Worm (Caenorhabditis elegans) whole organism, L4 larva: Measurements from ENCODE around the gene C28C12.12.

ENCODE experiments used
- F26F4.8 ChIP-seq: fragments of 200-800 bp; sonication (Bioruptor generic); conservative IDR thresholded peaks from 2 replicates; pipeline ENCODE4 v1.3.6; 2022; ENCODE audit warnings: missing genetic modification characterization, missing compliant biosample characterization
- F37D6.2 ChIP-seq: sonication (generic microtip); optimal IDR thresholded peaks from 2 replicates; lab custom pipeline; 2016; ENCODE audit warnings: mild to moderate bottlenecking, missing genetic modification characterization, missing compliant biosample characterization
- F49E8.2 ChIP-seq: sonication (generic microtip); optimal IDR thresholded peaks from 2 replicates; lab custom pipeline; 2016; ENCODE audit warnings: missing compliant biosample characterization, mild to moderate bottlenecking, missing genetic modification characterization, borderline replicate concordance
- T26A8.4 ChIP-seq: fragments of 200-800 bp; sonication (Bioruptor generic); IDR thresholded peaks from 2 replicates; pipeline ENCODE4 v1.3.6; 2022; ENCODE audit warnings: missing genetic modification characterization, missing compliant biosample characterization
- Y105C5A.15 ChIP-seq: fragments of 200-800 bp; sonication (Bioruptor generic); IDR thresholded peaks from 2 replicates; pipeline ENCODE4 v1.3.6; 2022; ENCODE audit warnings: missing genetic modification characterization, missing compliant biosample characterization
- Y5F2A.4 ChIP-seq: fragments of 200-800 bp; sonication (Bioruptor generic); optimal IDR thresholded peaks from 2 replicates; lab custom pipeline; 2018; ENCODE audit warnings: mild to moderate bottlenecking, missing genetic modification characterization, missing compliant biosample characterization
- Y75B8A.6 ChIP-seq: fragments of 200-800 bp; sonication (Bioruptor generic); IDR thresholded peaks from 2 replicates; pipeline ENCODE4 v1.3.6; 2022; ENCODE audit warnings: missing genetic modification reagents, missing genetic modification characterization, missing compliant biosample characterization
- ZK337.2 ChIP-seq: fragments of 200-800 bp; sonication (Bioruptor generic); IDR thresholded peaks from 2 replicates; pipeline ENCODE4 v1.3.6; 2022; ENCODE audit warnings: missing genetic modification reagents, missing genetic modification characterization, missing compliant biosample characterization
- aha-1 ChIP-seq: fragments of 150-350 bp; peaks from one replicate; lab custom pipeline; 2014; ENCODE audit warnings: missing biosample characterization, missing genetic modification characterization
- ceh-28 ChIP-seq: fragments of 150-350 bp; optimal IDR thresholded peaks from 2 replicates; lab custom pipeline; 2014; ENCODE audit warnings: missing biosample characterization, missing genetic modification reagents, missing genetic modification characterization
- ceh-82 ChIP-seq: sonication (generic microtip); optimal IDR thresholded peaks from 2 replicates; lab custom pipeline; 2017; ENCODE audit warnings: missing biosample characterization, missing genetic modification characterization
- cey-2 ChIP-seq: sonication (generic microtip); optimal IDR thresholded peaks from 3 replicates; lab custom pipeline; 2017; ENCODE audit warnings: missing genetic modification characterization, mild to moderate bottlenecking, missing compliant biosample characterization, antibody characterized with exemption, borderline replicate concordance; ENCODE audit not compliant: insufficient read depth
- daf-16 ChIP-seq, 3 experiments: sonication (generic microtip); optimal IDR thresholded peaks; 2 replicates each; lab custom pipeline; 2016 to 2017; ENCODE audit warnings: missing genetic modification characterization in 3 of 3, missing genetic modification reagents in 3 of 3, mild to moderate bottlenecking in 2 of 3, missing compliant biosample characterization in 2 of 3, missing biosample characterization in 1 of 3, moderate library complexity in 1 of 3
- dmd-6 ChIP-seq: fragments of 200-800 bp; sonication (Bioruptor generic); IDR thresholded peaks from 2 replicates; pipeline ENCODE4 v1.3.6; 2022; ENCODE audit warnings: missing genetic modification reagents, missing genetic modification characterization, missing compliant biosample characterization
- dmd-8 ChIP-seq: fragments of 200-800 bp; sonication (Bioruptor generic); IDR thresholded peaks from 2 replicates; pipeline ENCODE4 v1.3.6; 2022; ENCODE audit warnings: missing genetic modification characterization, missing compliant biosample characterization
- dve-1 ChIP-seq: sonication (generic microtip); optimal IDR thresholded peaks from 2 replicates; lab custom pipeline; 2017; ENCODE audit warnings: antibody characterized with exemption, mild to moderate bottlenecking, missing genetic modification characterization, missing compliant biosample characterization; ENCODE audit not compliant: insufficient read depth
- egl-27 ChIP-seq: sonication (generic microtip); optimal IDR thresholded peaks from 3 replicates; lab custom pipeline; 2017; ENCODE audit warnings: missing biosample characterization, missing genetic modification reagents, missing genetic modification characterization
- fkh-10 ChIP-seq: fragments of 150-350 bp; optimal IDR thresholded peaks from 2 replicates; lab custom pipeline; 2014; ENCODE audit warnings: missing biosample characterization, missing genetic modification reagents, missing genetic modification characterization
- gei-8 ChIP-seq: fragments of 200-800 bp; sonication (Bioruptor generic); optimal IDR thresholded peaks from 2 replicates; lab custom pipeline; 2018; ENCODE audit warnings: mild to moderate bottlenecking, missing genetic modification characterization, missing compliant biosample characterization
- hlh-11 ChIP-seq: fragments of 200-800 bp; sonication (Bioruptor generic); optimal IDR thresholded peaks from 2 replicates; lab custom pipeline; 2018; ENCODE audit warnings: mild to moderate bottlenecking, missing genetic modification characterization, missing compliant biosample characterization
- lsy-2 ChIP-seq, 2 experiments: fragments of 150-350 bp in 1 of 2; sonication (generic microtip) in 1 of 2; optimal IDR thresholded peaks; 2 replicates each; lab custom pipeline; 2014 to 2017; ENCODE audit warnings: missing biosample characterization in 2 of 2, missing genetic modification characterization in 2 of 2
- madf-5 ChIP-seq, 2 experiments: fragments of 200-800 bp; sonication (Bioruptor generic); IDR thresholded peaks; 2 replicates each; pipeline ENCODE4 v1.3.6; 2022; ENCODE audit warnings: missing compliant biosample characterization in 2 of 2, missing genetic modification characterization in 2 of 2
- mdl-1 ChIP-seq, 2 experiments: fragments of 150-350 bp in 1 of 2; sonication (generic microtip) in 1 of 2; optimal IDR thresholded peaks; 2 replicates each; lab custom pipeline; 2014 to 2017; ENCODE audit warnings: missing biosample characterization in 2 of 2, missing genetic modification characterization in 2 of 2
- mep-1 ChIP-seq: fragments of 150-350 bp; sonication (generic microtip); optimal IDR thresholded peaks from 3 replicates; lab custom pipeline; 2014; ENCODE audit warnings: missing biosample characterization, missing genetic modification characterization
- mxl-2 ChIP-seq: fragments of 200-800 bp; sonication (Bioruptor generic); conservative IDR thresholded peaks from 2 replicates; pipeline ENCODE4 v1.3.6; 2022; ENCODE audit warnings: missing genetic modification reagents, missing genetic modification characterization, missing compliant biosample characterization
- mxl-3 ChIP-seq: fragments of 200-800 bp; sonication (Bioruptor generic); optimal IDR thresholded peaks from 2 replicates; lab custom pipeline; 2018; ENCODE audit warnings: mild to moderate bottlenecking, missing genetic modification characterization, missing compliant biosample characterization
- nhr-10 ChIP-seq: fragments of 150-350 bp; optimal IDR thresholded peaks from 2 replicates; lab custom pipeline; 2014; ENCODE audit warnings: missing biosample characterization, missing genetic modification characterization
- nhr-28 ChIP-seq: fragments of 150-350 bp; optimal IDR thresholded peaks from 2 replicates; lab custom pipeline; 2014; ENCODE audit warnings: missing biosample characterization, missing genetic modification characterization
- nhr-77 ChIP-seq: fragments of 150-350 bp; optimal IDR thresholded peaks from 2 replicates; lab custom pipeline; 2014; ENCODE audit warnings: missing biosample characterization, missing genetic modification characterization
- pqm-1 ChIP-seq: sonication (generic microtip); optimal IDR thresholded peaks from 2 replicates; lab custom pipeline; 2017; ENCODE audit warnings: missing biosample characterization, missing genetic modification characterization
- rbr-2 ChIP-seq: sonication (generic microtip); optimal IDR thresholded peaks from 2 replicates; lab custom pipeline; 2016; ENCODE audit warnings: missing genotype, missing genetic modification characterization, missing compliant biosample characterization
- set-16 ChIP-seq: fragments of 200-800 bp; sonication (Bioruptor generic); IDR thresholded peaks from 2 replicates; pipeline ENCODE4 v1.3.6; 2022; ENCODE audit warnings: missing genetic modification reagents, missing genetic modification characterization, missing compliant biosample characterization
- tag-97 ChIP-seq: fragments of 200-800 bp; sonication (Bioruptor generic); IDR thresholded peaks from 2 replicates; pipeline ENCODE4 v1.3.6; 2022; ENCODE audit warnings: missing genetic modification characterization, missing compliant biosample characterization
- tra-1 ChIP-seq: fragments of 200-800 bp; sonication (Bioruptor generic); IDR thresholded peaks from 2 replicates; pipeline ENCODE4 v1.3.6; 2022; ENCODE audit warnings: missing genetic modification reagents, missing genetic modification characterization, missing compliant biosample characterization
- ztf-7 ChIP-seq: fragments of 150-350 bp; optimal IDR thresholded peaks from 2 replicates; lab custom pipeline; 2014; ENCODE audit warnings: missing biosample characterization, missing genetic modification characterization

Gene C28C12.12

DNA sequence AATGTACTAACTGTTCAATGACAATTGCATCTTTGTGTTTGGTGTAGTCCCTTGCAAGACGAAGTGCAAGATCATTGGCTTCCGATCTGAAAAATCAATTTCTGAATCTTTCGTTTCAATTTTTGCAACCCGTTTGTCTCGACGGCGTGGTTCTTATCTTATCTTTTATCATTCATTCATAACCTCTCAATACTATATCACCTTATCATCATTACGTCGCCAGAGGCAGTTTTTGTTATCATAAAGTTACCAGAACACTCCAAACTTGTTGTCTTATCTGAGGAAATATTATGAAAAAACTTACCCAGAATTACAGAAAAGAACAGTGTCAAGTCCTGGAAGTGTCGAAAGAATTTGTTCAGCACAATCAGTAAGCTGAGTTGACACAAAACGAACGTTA lies 45.6 kb downstream of the C28C12.12 start:
- TF ChIP-seq ztf-7 (tag; lab: Kevin White, UChicago) (no peak), Y105C5A.15 (GFP tag; lab: Robert Waterston, UW) (no peak), nhr-28 (tag; lab: Kevin White, UChicago) (peak; percentile 79), pqm-1 (tag; lab: Kevin White, UChicago) (peak; percentile 96), T26A8.4 (no peak), ceh-28 (no peak), Y75B8A.6 (GFP tag; lab: Robert Waterston, UW) (no peak), F37D6.2 (tag; lab: Kevin White, UChicago) (no peak), egl-27 (tag; lab: Kevin White, UChicago) (no peak), Y5F2A.4 (no peak), nhr-77 (tag; lab: Kevin White, UChicago) (peak; percentile 8), hlh-11 (tag; lab: Kevin White, UChicago) (peak; percentile 59), mxl-3 (peak; percentile 78), set-16 (GFP tag; lab: Robert Waterston, UW) (no peak), tra-1 (GFP tag; lab: Robert Waterston, UW) (no peak), ZK337.2 (GFP tag; lab: Robert Waterston, UW) (no peak), cey-2 (tag; lab: Kevin White, UChicago) (no peak), nhr-10 (tag; lab: Kevin White, UChicago) (no peak), lsy-2 (tag; optimal IDR thresholded peaks at IDR 0.05; lab: Kevin White, UChicago) (peak in 1 of 2 experiments; percentile 22), mxl-2 (no peak), dmd-8 (GFP tag; lab: Robert Waterston, UW) (no peak), dmd-6 (GFP tag; lab: Robert Waterston, UW) (peak; percentile 60), F26F4.8 (GFP tag; lab: Robert Waterston, UW) (no peak), mdl-1 (tag; optimal IDR thresholded peaks at IDR 0.05; lab: Kevin White, UChicago) (peak in 1 of 2 experiments; percentile 23), tag-97 (no peak), gei-8 (GFP tag; lab: Kevin White, UChicago) (no peak), daf-16 (GFP tag; optimal IDR thresholded peaks at IDR 0.05; lab: Kevin White, UChicago) (no peak), daf-16 (tag; optimal IDR thresholded peaks at IDR 0.05; lab: Kevin White, UChicago) (peak; percentile 62), dve-1 (tag; lab: Kevin White, UChicago) (peak; percentile 81)

DNA sequence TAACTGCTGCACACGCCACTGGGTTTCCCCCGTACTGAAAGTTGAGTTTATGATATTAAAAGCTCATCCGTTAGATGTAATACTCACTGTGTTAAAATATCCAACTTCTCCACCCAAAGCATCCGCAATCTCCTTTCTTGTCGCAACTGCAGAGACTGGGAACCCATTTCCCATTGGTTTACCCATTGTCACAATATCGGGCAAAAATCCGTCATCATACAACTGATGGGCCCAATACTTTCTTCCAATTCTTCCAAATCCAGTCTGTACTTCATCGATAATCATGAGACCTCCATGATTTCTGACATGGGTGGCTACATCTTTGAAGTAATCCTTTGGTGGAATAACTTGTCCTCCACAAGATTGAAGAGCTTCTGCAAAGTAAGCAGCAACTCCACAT lies 46.3 kb downstream of the C28C12.12 start:
- TF ChIP-seq aha-1: peak; percentile 98
- no peak for TF ChIP-seq ceh-82 (tag; lab: Kevin White, UChicago)

DNA sequence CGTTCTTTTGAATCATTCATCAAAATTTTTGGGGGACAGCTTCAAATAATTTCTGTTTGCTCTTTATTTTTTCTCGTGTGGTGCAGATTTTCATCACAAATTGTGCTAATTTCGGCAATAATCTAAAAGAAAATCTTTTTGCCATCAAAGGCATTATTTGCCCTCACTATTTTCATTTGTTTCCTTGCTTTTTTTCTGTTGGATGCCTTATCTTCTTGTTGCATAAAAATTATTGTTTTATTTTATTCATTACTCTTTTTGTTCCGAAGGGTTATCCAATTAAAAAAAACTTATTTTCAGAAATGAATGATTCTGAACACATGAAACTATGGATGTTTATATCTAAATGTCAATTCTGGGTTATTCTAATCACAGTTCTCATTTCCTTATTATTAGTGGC lies 49.3 kb downstream of the C28C12.12 start, which contains the start of gene T01B11.1:
TSS of gene T01B11.1 (plus strand) at position 301 of the 400 bp plus-strand sequence.
- TF ChIP-seq mep-1 (tag; lab: Kevin White, UChicago) (no peak), F49E8.2 (tag; lab: Kevin White, UChicago) (no peak), rbr-2 (no peak), fkh-10 (GFP tag; lab: Kevin White, UChicago) (no peak), madf-5 (GFP tag; IDR thresholded peaks at IDR 0.05; lab: Robert Waterston, UW) (no peak)
